Fruit fly (Drosophila melanogaster) whole organism, prepupa: Measurements from ENCODE around the gene RpLP0.

Source experiments
- CG10631 ChIP-seq: fragments of 200-800 bp; sonication (Bioruptor generic); optimal IDR thresholded peaks from 2 replicates; lab custom pipeline; 2016; ENCODE audit warnings: missing biosample characterization, missing genetic modification characterization
- CG11294 ChIP-seq: fragments of 200-800 bp; sonication (Bioruptor generic); IDR thresholded peaks from 2 replicates; pipeline ENCODE4 v1.3.6; 2022; ENCODE audit warnings: missing biosample characterization, missing genetic modification characterization
- CG11762 ChIP-seq: fragments of 200-800 bp; sonication (Bioruptor generic); optimal IDR thresholded peaks from 3 replicates; lab custom pipeline; 2016; ENCODE audit warnings: missing biosample characterization, missing genetic modification characterization; ENCODE audit not compliant: insufficient read depth
- CG15336 ChIP-seq: fragments of 200-800 bp; sonication (Bioruptor generic); IDR thresholded peaks from 2 replicates; pipeline ENCODE4 v1.3.6; 2022; ENCODE audit warnings: missing biosample characterization, missing genetic modification characterization
- CG32006 ChIP-seq: fragments of 200-800 bp; sonication (Bioruptor generic); optimal IDR thresholded peaks from 3 replicates; lab custom pipeline; 2017; ENCODE audit warnings: missing biosample characterization, mild to moderate bottlenecking, missing genetic modification characterization
- CG34406 ChIP-seq: fragments of 200-800 bp; sonication (Bioruptor generic); optimal IDR thresholded peaks from 3 replicates; lab custom pipeline; 2016; ENCODE audit warnings: missing biosample characterization, missing genetic modification characterization
- CG4318 ChIP-seq: fragments of 200-800 bp; sonication (Bioruptor generic); optimal IDR thresholded peaks from 3 replicates; lab custom pipeline; 2017; ENCODE audit warnings: missing biosample characterization, mild to moderate bottlenecking, missing genetic modification characterization
- CG6792 ChIP-seq: fragments of 200-800 bp; sonication (Bioruptor generic); optimal IDR thresholded peaks from 3 replicates; lab custom pipeline; 2016; ENCODE audit warnings: missing biosample characterization, missing genetic modification characterization
- CG6854 ChIP-seq: fragments of 200-800 bp; sonication (Bioruptor generic); optimal IDR thresholded peaks from 2 replicates; lab custom pipeline; 2017; ENCODE audit warnings: missing biosample characterization, mild to moderate bottlenecking, missing genetic modification characterization
- CG7368 ChIP-seq: fragments of 200-800 bp; sonication (Bioruptor generic); optimal IDR thresholded peaks from 3 replicates; lab custom pipeline; 2016; ENCODE audit warnings: missing biosample characterization, missing genetic modification characterization
- CG8119 ChIP-seq: fragments of 200-800 bp; sonication (Bioruptor generic); IDR thresholded peaks from 3 replicates; pipeline ENCODE4 v1.3.6; 2022; ENCODE audit warnings: missing biosample characterization, missing genetic modification characterization
- CG8319 ChIP-seq: fragments of 200-800 bp; sonication (Bioruptor generic); optimal IDR thresholded peaks from 3 replicates; lab custom pipeline; 2016; ENCODE audit warnings: missing biosample characterization, missing genetic modification characterization
- CG8632 ChIP-seq: fragments of 200-800 bp; sonication (Bioruptor generic); optimal IDR thresholded peaks from 3 replicates; lab custom pipeline; 2016; ENCODE audit warnings: missing biosample characterization, missing genetic modification characterization
- Eip75B ChIP-seq: fragments of 200-800 bp; sonication (Bioruptor generic); optimal IDR thresholded peaks from 3 replicates; lab custom pipeline; 2016; ENCODE audit warnings: missing biosample characterization, missing genetic modification characterization
- Eip78C ChIP-seq: fragments of 200-800 bp; sonication (Bioruptor generic); peaks from one replicate; lab custom pipeline; 2016; ENCODE audit warnings: missing biosample characterization, missing genetic modification characterization
- Eip93F ChIP-seq: fragments of 200-800 bp; sonication (Bioruptor generic); optimal IDR thresholded peaks from 2 replicates; lab custom pipeline; 2016; ENCODE audit warnings: missing biosample characterization, mild to moderate bottlenecking, missing genetic modification characterization
- Ets21C ChIP-seq: fragments of 200-800 bp; sonication (Bioruptor generic); optimal IDR thresholded peaks from 3 replicates; lab custom pipeline; 2016; ENCODE audit warnings: missing biosample characterization, missing genetic modification characterization
- Hr38 ChIP-seq: sonication (Bioruptor generic); optimal IDR thresholded peaks from 2 replicates; lab custom pipeline; 2016; ENCODE audit warnings: missing biosample characterization, missing genetic modification characterization
- Hr39 ChIP-seq: fragments of 200-800 bp; sonication (Bioruptor generic); optimal IDR thresholded peaks from 2 replicates; lab custom pipeline; 2016; ENCODE audit warnings: missing biosample characterization, missing genetic modification characterization
- Hr4 ChIP-seq: fragments of 200-800 bp; sonication (Bioruptor generic); optimal IDR thresholded peaks from 3 replicates; lab custom pipeline; 2016; ENCODE audit warnings: missing biosample characterization, missing genetic modification characterization
- Met ChIP-seq: fragments of 200-800 bp; sonication (Bioruptor generic); optimal IDR thresholded peaks from 3 replicates; lab custom pipeline; 2016; ENCODE audit warnings: missing biosample characterization, missing genetic modification characterization
- OdsH ChIP-seq: fragments of 200-800 bp; sonication (Bioruptor generic); optimal IDR thresholded peaks from 3 replicates; lab custom pipeline; 2016; ENCODE audit warnings: missing biosample characterization, missing genetic modification characterization
- Smox ChIP-seq: fragments of 200-800 bp; sonication (Bioruptor generic); optimal IDR thresholded peaks from 3 replicates; lab custom pipeline; 2016; ENCODE audit warnings: missing biosample characterization, missing genetic modification characterization
- Sox102F ChIP-seq: fragments of 200-800 bp; sonication (Bioruptor generic); optimal IDR thresholded peaks from 2 replicates; lab custom pipeline; 2016; ENCODE audit warnings: missing biosample characterization, mild to moderate bottlenecking, missing genetic modification characterization
- Sox14 ChIP-seq: fragments of 200-800 bp; sonication (Bioruptor generic); optimal IDR thresholded peaks from 3 replicates; lab custom pipeline; 2016; ENCODE audit warnings: missing biosample characterization, missing genetic modification characterization
- achi ChIP-seq: fragments of 200-800 bp; sonication (Bioruptor generic); optimal IDR thresholded peaks from 3 replicates; lab custom pipeline; 2016; ENCODE audit warnings: missing biosample characterization, missing genetic modification characterization
- acj6 ChIP-seq: fragments of 200-800 bp; sonication (Bioruptor generic); optimal IDR thresholded peaks from 3 replicates; lab custom pipeline; 2016; ENCODE audit warnings: missing biosample characterization, missing genetic modification characterization
- cyc ChIP-seq: fragments of 200-800 bp; sonication (Bioruptor generic); optimal IDR thresholded peaks from 3 replicates; lab custom pipeline; 2016; ENCODE audit warnings: missing biosample characterization, missing genetic modification characterization
- dsx ChIP-seq: fragments of 200-800 bp; optimal IDR thresholded peaks from 3 replicates; lab custom pipeline; 2019; ENCODE audit warnings: missing biosample characterization, mild to moderate bottlenecking, missing genetic modification characterization, moderate library complexity; ENCODE audit not compliant: poor library complexity, severe bottlenecking
- eg ChIP-seq: fragments of 200-800 bp; sonication (Bioruptor generic); IDR thresholded peaks from 3 replicates; pipeline ENCODE4 v1.3.6; 2022; ENCODE audit warnings: missing biosample characterization, missing genetic modification characterization
- fd59A ChIP-seq: fragments of 200-800 bp; sonication (Bioruptor generic); optimal IDR thresholded peaks from 2 replicates; lab custom pipeline; 2017; ENCODE audit warnings: missing biosample characterization, mild to moderate bottlenecking, missing genetic modification characterization, missing genetic modification reagents
- lz ChIP-seq: fragments of 200-800 bp; sonication (Bioruptor generic); optimal IDR thresholded peaks from 3 replicates; lab custom pipeline; 2016; ENCODE audit warnings: missing biosample characterization, missing genetic modification characterization
- net ChIP-seq: fragments of 200-800 bp; sonication (Bioruptor generic); optimal IDR thresholded peaks from 3 replicates; lab custom pipeline; 2016; ENCODE audit warnings: missing biosample characterization, missing genetic modification characterization
- ss ChIP-seq, 2 experiments: fragments of 200-800 bp; sonication (Bioruptor generic); optimal IDR thresholded peaks; 2 replicates in 1 of 2; 3 replicates in 1 of 2; lab custom pipeline; 2017 to 2018; ENCODE audit warnings: mild to moderate bottlenecking in 2 of 2, missing biosample characterization in 2 of 2, missing genetic modification characterization in 2 of 2, moderate library complexity in 1 of 2
- svp ChIP-seq: fragments of 200-800 bp; sonication (Bioruptor generic); peaks from one replicate; lab custom pipeline; 2016; ENCODE audit warnings: missing biosample characterization, missing genetic modification characterization
- vri ChIP-seq: fragments of 200-800 bp; sonication (Bioruptor generic); optimal IDR thresholded peaks from 3 replicates; lab custom pipeline; 2016; ENCODE audit warnings: missing biosample characterization, mild to moderate bottlenecking, missing genetic modification characterization

RpLP0 gene

DNA sequence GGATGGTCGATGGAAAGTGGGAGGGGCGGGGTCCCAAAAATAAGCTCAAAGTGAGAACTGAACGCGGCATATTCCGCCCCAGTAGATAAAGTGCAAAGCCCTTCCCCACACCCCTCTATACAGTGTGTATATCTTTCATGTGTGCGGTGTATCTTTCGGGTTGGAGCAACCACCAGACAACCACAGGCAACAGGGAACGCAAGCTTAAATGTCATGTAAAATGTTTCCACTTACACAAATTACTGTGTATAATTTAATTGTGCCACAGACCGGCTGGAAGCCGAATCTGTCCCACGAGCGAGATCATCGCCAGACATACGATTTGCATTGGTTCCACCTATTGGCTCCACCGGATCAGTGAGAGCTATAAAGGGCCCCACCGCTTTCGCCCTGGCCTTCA lies 6.8 kb downstream of the RpLP0 start, which contains the start of gene msopa:
TSS of gene msopa (plus strand) at position 301 of the 400 bp plus-strand sequence.
- TF ChIP-seq Eip78C (GFP tag; lab: Kevin White, UChicago) (no peak), CG11294 (no peak), CG11762 (no peak)
- TF ChIP-seq, all 60 proteins: peak for 0

DNA sequence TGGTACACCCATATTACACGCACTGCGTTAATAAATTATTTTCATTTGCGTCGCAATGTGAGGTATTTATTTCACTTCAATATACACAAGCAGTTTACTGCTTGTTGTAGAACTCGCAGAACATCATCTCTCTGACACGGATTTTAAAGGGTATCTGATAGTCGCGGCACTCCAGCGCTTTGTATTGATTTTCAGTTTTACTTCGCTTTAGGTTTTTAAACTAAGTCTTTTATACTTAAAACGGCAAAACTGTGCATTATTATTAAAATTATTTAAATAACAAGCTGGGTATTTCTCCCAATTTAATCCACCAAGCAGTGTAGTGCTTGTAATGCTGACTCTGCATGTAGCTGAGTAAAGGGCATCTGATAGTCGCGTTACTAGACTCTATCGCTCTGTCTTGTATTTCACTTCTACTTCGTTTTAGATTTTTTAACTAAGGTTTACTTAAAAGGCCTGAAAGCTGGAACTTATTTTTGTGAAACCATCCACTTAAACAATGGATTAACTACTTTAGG lies 7.5 kb downstream of the RpLP0 start:
- no peak for TF ChIP-seq Eip75B
- TF ChIP-seq acj6 = no peak
- TF ChIP-seq CG7368 (GFP tag; lab: Kevin White, UChicago) = no peak
- no peak for TF ChIP-seq OdsH (GFP tag; lab: Kevin White, UChicago)
- TF ChIP-seq Sox14 (GFP tag; lab: Kevin White, UChicago) = no peak
- TF ChIP-seq CG8632 (GFP tag; lab: Kevin White, UChicago) = no peak
- TF ChIP-seq lz = no peak
- no peak for TF ChIP-seq Met (GFP tag; lab: Kevin White, UChicago)
- TF ChIP-seq ss (GFP tag; optimal IDR thresholded peaks at IDR 0.05; lab: Kevin White, UChicago) = no peak
- TF ChIP-seq net = no peak
- no peak for TF ChIP-seq dsx (GFP tag; lab: Kevin White, UChicago)
- TF ChIP-seq eg = no peak
- TF ChIP-seq CG34406 (GFP tag; lab: Kevin White, UChicago) = no peak
- TF ChIP-seq Hr39 (GFP tag; lab: Kevin White, UChicago) = no peak
- no peak for TF ChIP-seq fd59A (GFP tag; lab: Kevin White, UChicago)
- TF ChIP-seq CG8319 (GFP tag; lab: Kevin White, UChicago) = no peak
- no peak for TF ChIP-seq Eip78C (GFP tag; lab: Kevin White, UChicago)
- TF ChIP-seq CG15336 (GFP tag; lab: Robert Waterston, UW) = no peak
- no peak for TF ChIP-seq svp (GFP tag; lab: Kevin White, UChicago)

- TF ChIP-seq Ets21C (GFP tag; lab: Kevin White, UChicago) (no peak), vri (no peak), Hr4 (GFP tag; lab: Kevin White, UChicago) (peak; percentile 33), CG32006 (GFP tag; lab: Kevin White, UChicago) (peak; percentile 39), cyc (GFP tag; lab: Kevin White, UChicago) (no peak), Sox102F (GFP tag; lab: Kevin White, UChicago) (no peak), Eip78C (GFP tag; lab: Kevin White, UChicago) (peak; percentile 51), fd59A (GFP tag; lab: Kevin White, UChicago) (no peak), Met (GFP tag; lab: Kevin White, UChicago) (no peak), CG15336 (GFP tag; lab: Robert Waterston, UW) (no peak), CG6854 (GFP tag; lab: Kevin White, UChicago) (no peak), Eip75B (no peak), OdsH (GFP tag; lab: Kevin White, UChicago) (peak; percentile 17), net (peak; percentile 9), Sox14 (GFP tag; lab: Kevin White, UChicago) (no peak), CG11294 (no peak), Hr38 (GFP tag; lab: Kevin White, UChicago) (no peak), CG11762 (no peak), Smox (GFP tag; lab: Kevin White, UChicago) (no peak), achi (peak; percentile 7), CG34406 (GFP tag; lab: Kevin White, UChicago) (no peak), CG6792 (GFP tag; lab: Kevin White, UChicago) (no peak), Eip93F (GFP tag; lab: Kevin White, UChicago) (no peak), eg (no peak), CG8119 (GFP tag; lab: Robert Waterston, UW) (no peak), CG10631 (no peak), CG4318 (GFP tag; lab: Kevin White, UChicago) (peak; percentile 11)
Measured at dm6 chr3L:22091339-22091738, 15.7 kb downstream of the RpLP0 start.
